Fruit fly (Drosophila melanogaster): ENCODE results near the gene Ccp84Ab.

Ccp84Ab gene

dm6 chr3R:6741400-6741959 is 38.8 kb upstream of the Ccp84Ab start:
- TF ChIP-seq tj (GFP tag; optimal IDR thresholded peaks at IDR 0.05) (no peak), CG5204 (GFP tag; optimal IDR thresholded peaks at IDR 0.05) (no peak)

- TF ChIP-seq pad (GFP tag; optimal IDR thresholded peaks at IDR 0.05) (no peak), CG7101 (tag; optimal IDR thresholded peaks at IDR 0.05) (no peak), kay (GFP tag; ENCODE audit: borderline replicate concordance) (no peak), CG14711 (tag; optimal IDR thresholded peaks at IDR 0.05) (no peak), CG5204 (GFP tag; optimal IDR thresholded peaks at IDR 0.05) (no peak)
Observed at dm6 chr3R:6735722-6736121, 33.0 kb upstream of the Ccp84Ab start.

- TF ChIP-seq cnc (optimal IDR thresholded peaks at IDR 0.05) (no peak), CG7045 (GFP tag; optimal IDR thresholded peaks at IDR 0.05) (no peak), CG1620 (GFP tag; optimal IDR thresholded peaks at IDR 0.05) (no peak), ovo (GFP tag; optimal IDR thresholded peaks at IDR 0.05) (no peak), Hr96 (GFP tag; optimal IDR thresholded peaks at IDR 0.05) (no peak), CG33017 (tag; optimal IDR thresholded peaks at IDR 0.05) (no peak)
Observed at dm6 chr3R:6726119-6726518, 23.4 kb upstream of the Ccp84Ab start.

dm6 chr3R:6723537-6724171 is 21.0 kb upstream of the Ccp84Ab start:
- TF ChIP-seq CG14711 (tag; optimal IDR thresholded peaks at IDR 0.05) (no peak), bab1 (GFP tag; optimal IDR thresholded peaks at IDR 0.05) (no peak), Clk (GFP tag; optimal IDR thresholded peaks at IDR 0.05) (no peak), cnc (optimal IDR thresholded peaks at IDR 0.05) (no peak), cic (GFP tag; optimal IDR thresholded peaks at IDR 0.05) (no peak), CG11617 (GFP tag; optimal IDR thresholded peaks at IDR 0.05) (no peak), Hr96 (GFP tag; optimal IDR thresholded peaks at IDR 0.05) (no peak), Mnt (GFP tag; optimal IDR thresholded peaks at IDR 0.05) (no peak)

dm6 chr3R:6708858-6709257 is 6.2 kb upstream of the Ccp84Ab start:
- TF ChIP-seq Mnt (GFP tag; optimal IDR thresholded peaks at IDR 0.05) (no peak), Crg-1 (GFP tag; optimal IDR thresholded peaks at IDR 0.05) (no peak), pad (GFP tag; optimal IDR thresholded peaks at IDR 0.05) (no peak), CG14711 (tag; optimal IDR thresholded peaks at IDR 0.05) (no peak), Hr96 (GFP tag; optimal IDR thresholded peaks at IDR 0.05) (no peak), cnc (optimal IDR thresholded peaks at IDR 0.05) (no peak), CG1620 (GFP tag; optimal IDR thresholded peaks at IDR 0.05) (no peak), bab1 (GFP tag; optimal IDR thresholded peaks at IDR 0.05) (no peak), CG12768 (GFP tag; optimal IDR thresholded peaks at IDR 0.05) (no peak), CG5204 (GFP tag; optimal IDR thresholded peaks at IDR 0.05) (no peak), toe (GFP tag; optimal IDR thresholded peaks at IDR 0.05) (no peak), kay (GFP tag; ENCODE audit: borderline replicate concordance) (no peak), CG33017 (tag; optimal IDR thresholded peaks at IDR 0.05) (no peak), CG7101 (tag; optimal IDR thresholded peaks at IDR 0.05) (no peak)

- TF ChIP-seq cic (GFP tag; optimal IDR thresholded peaks at IDR 0.05) (no peak), kay (GFP tag; ENCODE audit: borderline replicate concordance) (no peak), toe (GFP tag; optimal IDR thresholded peaks at IDR 0.05) (no peak), Clk (GFP tag; optimal IDR thresholded peaks at IDR 0.05) (no peak), CG1620 (GFP tag; optimal IDR thresholded peaks at IDR 0.05) (no peak), CG7045 (GFP tag; optimal IDR thresholded peaks at IDR 0.05) (no peak), cnc (optimal IDR thresholded peaks at IDR 0.05) (no peak), CG7101 (tag; optimal IDR thresholded peaks at IDR 0.05) (no peak), Crg-1 (GFP tag; optimal IDR thresholded peaks at IDR 0.05) (no peak), bab1 (GFP tag; optimal IDR thresholded peaks at IDR 0.05) (no peak), CG11617 (GFP tag; optimal IDR thresholded peaks at IDR 0.05) (no peak), Mnt (GFP tag; optimal IDR thresholded peaks at IDR 0.05) (no peak), Hr96 (GFP tag; optimal IDR thresholded peaks at IDR 0.05) (no peak), pad (GFP tag; optimal IDR thresholded peaks at IDR 0.05) (no peak), CG5204 (GFP tag; optimal IDR thresholded peaks at IDR 0.05) (no peak), ovo (GFP tag; optimal IDR thresholded peaks at IDR 0.05) (no peak), CG12768 (GFP tag; optimal IDR thresholded peaks at IDR 0.05) (no peak), CG14711 (tag; optimal IDR thresholded peaks at IDR 0.05) (no peak)
Observed at dm6 chr3R:6706327-6706726, 3.6 kb upstream of the Ccp84Ab start.

- TF ChIP-seq CG14711 (tag; optimal IDR thresholded peaks at IDR 0.05) (no peak), CG5204 (GFP tag; optimal IDR thresholded peaks at IDR 0.05) (no peak), Clk (GFP tag; optimal IDR thresholded peaks at IDR 0.05) (no peak), cic (GFP tag; optimal IDR thresholded peaks at IDR 0.05) (no peak), Mnt (GFP tag; optimal IDR thresholded peaks at IDR 0.05) (no peak), bab1 (GFP tag; optimal IDR thresholded peaks at IDR 0.05) (no peak), CG1620 (GFP tag; optimal IDR thresholded peaks at IDR 0.05) (no peak), CG12768 (GFP tag; optimal IDR thresholded peaks at IDR 0.05) (no peak), toe (GFP tag; optimal IDR thresholded peaks at IDR 0.05) (no peak), cnc (optimal IDR thresholded peaks at IDR 0.05) (no peak), kay (GFP tag; ENCODE audit: borderline replicate concordance) (no peak)
Observed at dm6 chr3R:6703784-6704183, 1.1 kb upstream of the Ccp84Ab start, which contains the start of gene Ccp84Aa. Ccp84Aa (plus strand) TSS chr3R:6704084.
